Worm (Caenorhabditis elegans): Measurements from ENCODE around the gene Y53G8AM.7.
"Not testable (repeated sequence)": the region's sequence is repeated elsewhere in the genome, so short reads cannot be mapped to it uniquely, and the experiment has no call there.

Gene Y53G8AM.7

DNA sequence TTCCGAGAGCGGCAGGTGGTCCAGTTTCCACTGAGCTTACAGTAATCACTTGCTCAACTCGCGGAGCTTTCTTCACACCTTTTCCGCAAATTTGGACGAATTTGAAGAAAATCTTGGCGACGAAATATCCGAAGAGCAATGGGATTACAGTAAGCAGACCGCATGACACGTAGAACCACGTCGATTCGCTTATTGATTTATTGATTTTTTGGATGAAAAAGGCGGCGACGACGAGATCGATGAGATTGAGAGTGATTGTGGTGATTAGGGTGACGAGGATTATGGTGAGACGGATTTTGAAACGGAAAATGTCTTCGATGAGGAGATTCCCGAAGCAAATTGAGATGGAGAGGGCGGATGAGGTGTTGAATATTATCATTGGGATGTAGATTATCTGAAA lies 2.8 kb downstream of the Y53G8AM.7 start:
- TF ChIP-seq nhr-76 (tag; optimal IDR thresholded peaks at IDR 0.05) (no peak), ceh-28 (tag; optimal IDR thresholded peaks at IDR 0.05) (peak; percentile 64)

- not testable (repeated sequence) for TF ChIP-seq ztf-11, R02D3.7, nhr-11 (tag; optimal IDR thresholded peaks at IDR 0.05)
Observed at ce11 chrIII:3259691-3260090, 6.8 kb downstream of the Y53G8AM.7 start, which contains the start of gene Y53G8AM.6. Y53G8AM.6 (minus strand) TSS chrIII:3259791.

- TF ChIP-seq lin-39 (tag; optimal IDR thresholded peaks at IDR 0.05) = no peak
- TF ChIP-seq eor-1 (tag; optimal IDR thresholded peaks at IDR 0.05) = no peak
- TF ChIP-seq aly-2 (tag; optimal IDR thresholded peaks at IDR 0.05) = no peak
- TF ChIP-seq ceh-28 (tag; optimal IDR thresholded peaks at IDR 0.05) = no peak
- TF ChIP-seq fkh-2 (tag; optimal IDR thresholded peaks at IDR 0.05) = no peak
- no peak for TF ChIP-seq daf-12 (tag; optimal IDR thresholded peaks at IDR 0.05)
- no peak for TF ChIP-seq nhr-12 (tag; optimal IDR thresholded peaks at IDR 0.05)
- TF ChIP-seq snpc-4 (tag; optimal IDR thresholded peaks at IDR 0.05) = no peak
- TF ChIP-seq fos-1 (tag; optimal IDR thresholded peaks at IDR 0.05) = no peak
- TF ChIP-seq tbx-2 (tag; optimal IDR thresholded peaks at IDR 0.05) = no peak
- TF ChIP-seq mdl-1 (tag; optimal IDR thresholded peaks at IDR 0.05) = no peak
- TF ChIP-seq ZK546.5 (tag; optimal IDR thresholded peaks at IDR 0.05) = no peak
- TF ChIP-seq lsy-12 (tag; optimal IDR thresholded peaks at IDR 0.05) = no peak
- no peak for TF ChIP-seq ztf-11 (tag; optimal IDR thresholded peaks at IDR 0.05)
- no peak for TF ChIP-seq hmg-11 (tag; optimal IDR thresholded peaks at IDR 0.05)
- TF ChIP-seq fkh-10 (GFP tag; optimal IDR thresholded peaks at IDR 0.05) = no peak
- no peak for TF ChIP-seq nhr-11 (tag; optimal IDR thresholded peaks at IDR 0.05)
- no peak for TF ChIP-seq nhr-23 (tag; optimal IDR thresholded peaks at IDR 0.05)
- no peak for TF ChIP-seq elt-2 (tag; optimal IDR thresholded peaks at IDR 0.05)
- no peak for TF ChIP-seq nhr-28 (tag; optimal IDR thresholded peaks at IDR 0.05)
Observed at ce11 chrIII:3258306-3258705, 8.2 kb downstream of the Y53G8AM.7 start, which contains the start of gene nspg-7.2. nspg-7.2 (minus strand) TSS chrIII:3258406.

DNA sequence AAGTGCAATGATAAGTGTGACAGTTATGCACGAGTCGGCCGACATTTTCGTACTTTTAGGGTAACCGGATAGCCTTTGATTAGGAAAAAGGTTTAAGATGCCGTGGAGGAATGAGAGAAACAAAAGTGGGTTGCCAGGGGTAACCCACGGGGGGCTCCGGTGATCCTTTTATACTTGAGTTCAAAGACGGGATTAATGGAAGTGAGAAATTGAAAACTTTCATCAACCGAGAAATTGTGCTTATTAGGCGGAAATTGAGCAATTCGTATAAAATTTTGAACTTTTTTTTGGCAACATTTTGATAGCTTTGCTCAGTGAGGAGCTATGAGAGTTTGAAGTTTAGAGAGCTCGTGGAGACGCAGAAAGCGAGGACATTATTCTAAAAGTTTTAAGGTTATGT lies 10.9 kb downstream of the Y53G8AM.7 start, which contains the start of gene Y53G8AM.4:
Y53G8AM.4 (minus strand) TSS at position 101 of the 400 bp plus-strand sequence.
- no peak for TF ChIP-seq ceh-28 (tag; optimal IDR thresholded peaks at IDR 0.05)
- TF ChIP-seq egl-5 (tag; optimal IDR thresholded peaks at IDR 0.05) = no peak
- no peak for TF ChIP-seq tbx-2 (tag; optimal IDR thresholded peaks at IDR 0.05)

DNA sequence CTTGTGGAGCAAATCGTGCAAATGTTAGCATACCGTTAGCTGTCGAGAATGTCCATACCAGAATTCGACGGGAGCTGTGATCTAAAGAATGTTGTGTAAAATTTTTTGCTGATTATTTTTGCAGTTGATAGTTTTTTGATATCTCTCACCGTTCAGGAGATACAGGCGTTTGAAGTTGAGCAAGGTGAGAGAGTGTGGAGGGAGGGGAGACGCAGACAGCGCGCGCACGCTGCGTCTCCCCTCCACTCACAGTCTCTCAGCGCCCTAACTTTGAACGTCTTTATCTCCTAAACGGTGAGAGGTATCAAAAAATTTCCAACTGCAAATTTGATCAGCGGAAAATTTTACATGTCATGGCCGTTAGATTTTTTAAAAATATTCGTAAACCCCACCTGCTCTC lies 11.5 kb downstream of the Y53G8AM.7 start:
- TF ChIP-seq elt-3 (tag; optimal IDR thresholded peaks at IDR 0.05) (no peak), hmg-11 (tag; optimal IDR thresholded peaks at IDR 0.05) (no peak), sea-2 (GFP tag; optimal IDR thresholded peaks at IDR 0.05) (no peak), pha-4 (tag; optimal IDR thresholded peaks at IDR 0.05) (no peak), daf-12 (tag; optimal IDR thresholded peaks at IDR 0.05) (no peak), nhr-23 (tag; optimal IDR thresholded peaks at IDR 0.05) (no peak), nhr-28 (tag; optimal IDR thresholded peaks at IDR 0.05) (no peak), jun-1 (tag; optimal IDR thresholded peaks at IDR 0.05) (no peak), R02D3.7 (tag; optimal IDR thresholded peaks at IDR 0.05) (no peak), ceh-9 (tag; optimal IDR thresholded peaks at IDR 0.05) (no peak)

ce11 chrIII:3253736-3254135 lies 12.8 kb downstream of the Y53G8AM.7 start:
- no peak for TF ChIP-seq sea-2 (GFP tag; optimal IDR thresholded peaks at IDR 0.05)
- TF ChIP-seq jun-1 (tag; optimal IDR thresholded peaks at IDR 0.05) = peak; percentile 65
- peak; percentile 75 for TF ChIP-seq pha-4 (tag; optimal IDR thresholded peaks at IDR 0.05)
- peak; percentile 98 for TF ChIP-seq pqm-1 (tag; optimal IDR thresholded peaks at IDR 0.05)
- TF ChIP-seq elt-2 (tag; optimal IDR thresholded peaks at IDR 0.05) = peak; percentile 97

DNA sequence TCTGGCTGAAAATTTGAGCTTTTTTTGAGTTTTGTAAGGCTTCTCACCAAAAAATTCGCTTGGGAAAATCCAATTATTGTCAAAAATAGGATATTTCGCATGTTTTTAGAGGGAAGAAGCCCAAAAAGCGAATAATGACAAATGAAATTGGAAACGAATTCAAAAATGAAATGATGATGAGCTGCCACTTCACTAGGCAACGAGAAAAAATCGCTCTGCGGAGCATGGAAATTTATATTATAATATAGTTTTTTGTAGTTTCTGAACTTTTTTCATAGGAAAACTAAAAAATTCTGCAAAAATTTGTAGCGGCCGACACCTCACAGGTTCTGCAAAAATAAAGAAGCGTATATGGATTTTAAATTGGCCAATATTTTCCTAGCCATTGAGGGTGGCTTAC lies 13.5 kb downstream of the Y53G8AM.7 start, which contains the start of gene Y53G8AL.3:
Y53G8AL.3 (minus strand) TSS at position 101 of the 400 bp plus-strand sequence.
- no peak for TF ChIP-seq skn-1 (tag; optimal IDR thresholded peaks at IDR 0.05)
- no peak for TF ChIP-seq elt-2 (tag; optimal IDR thresholded peaks at IDR 0.05)
